Worm (Caenorhabditis elegans): Measurements from ENCODE around the gene H23L24.4.

H23L24.4 gene

ce11 chrIV:8740952-8741438, 35.6 kb upstream of the H23L24.4 start, which contains the start of gene F21D5.6:
TSS of gene F21D5.6 (minus strand) at chrIV:8741388.
- peak; percentile 0 for TF ChIP-seq ama-1 (optimal IDR thresholded peaks at IDR 0.05)
- TF ChIP-seq fos-1 (tag; optimal IDR thresholded peaks at IDR 0.05): no peak
- TF ChIP-seq nhr-43 (tag; optimal IDR thresholded peaks at IDR 0.05; ENCODE audit: poor library complexity, severe bottlenecking): peak; percentile 25
- no peak for TF ChIP-seq nhr-77 (tag; optimal IDR thresholded peaks at IDR 0.05)

DNA sequence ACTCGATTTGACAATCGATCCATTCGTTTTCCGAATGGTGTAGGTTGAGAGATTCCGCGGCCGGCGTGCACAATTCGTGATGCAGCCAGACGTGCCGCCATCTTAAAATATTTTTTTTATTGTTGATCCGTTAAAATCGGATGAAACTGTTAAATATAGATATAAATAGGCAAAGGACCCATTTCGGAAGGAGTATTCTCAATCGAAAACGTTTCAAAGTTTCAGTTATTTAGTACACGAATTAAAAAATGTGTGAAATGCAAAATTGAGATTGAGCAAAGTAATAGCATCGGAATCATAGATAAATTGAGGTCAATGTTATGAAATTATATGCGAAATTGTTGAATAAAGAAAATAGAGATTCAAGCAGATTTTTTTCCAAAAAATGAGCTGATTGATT, 34.5 kb upstream of the H23L24.4 start, which contains the start of gene mrps-33:
TSS of gene mrps-33 (minus strand) at position 101 of the 400 bp plus-strand sequence.
- no peak for TF ChIP-seq elt-2 (tag; optimal IDR thresholded peaks at IDR 0.05)
- TF ChIP-seq fkh-10 (GFP tag; optimal IDR thresholded peaks at IDR 0.05): no peak
- no peak for TF ChIP-seq unc-39 (tag; optimal IDR thresholded peaks at IDR 0.05)
- TF ChIP-seq ceh-16 (tag; optimal IDR thresholded peaks at IDR 0.05): no peak
- TF ChIP-seq ZK546.5 (tag; optimal IDR thresholded peaks at IDR 0.05): no peak
- no peak for TF ChIP-seq aly-2 (tag; optimal IDR thresholded peaks at IDR 0.05)
- no peak for TF ChIP-seq snpc-4 (tag; optimal IDR thresholded peaks at IDR 0.05)
- TF ChIP-seq fos-1 (tag; optimal IDR thresholded peaks at IDR 0.05): no peak
- TF ChIP-seq nfya-1 (tag; optimal IDR thresholded peaks at IDR 0.05; ENCODE audit: insufficient read depth): no peak
- no peak for TF ChIP-seq nhr-25 (tag; optimal IDR thresholded peaks at IDR 0.05)
- TF ChIP-seq egl-5 (tag; optimal IDR thresholded peaks at IDR 0.05): no peak
- no peak for TF ChIP-seq ceh-9 (tag; optimal IDR thresholded peaks at IDR 0.05)
- TF ChIP-seq mml-1 (tag; optimal IDR thresholded peaks at IDR 0.05): no peak
- TF ChIP-seq ztf-11 (tag; optimal IDR thresholded peaks at IDR 0.05): no peak
- no peak for TF ChIP-seq tbx-2 (tag; optimal IDR thresholded peaks at IDR 0.05)
- no peak for TF ChIP-seq ama-1 (optimal IDR thresholded peaks at IDR 0.05)
- no peak for TF ChIP-seq skn-1 (tag; optimal IDR thresholded peaks at IDR 0.05)
- TF ChIP-seq elt-3 (tag; optimal IDR thresholded peaks at IDR 0.05): no peak

- TF ChIP-seq elt-2 (tag; optimal IDR thresholded peaks at IDR 0.05): no peak
- TF ChIP-seq elt-3 (tag; optimal IDR thresholded peaks at IDR 0.05): no peak
- TF ChIP-seq R02D3.7 (tag; optimal IDR thresholded peaks at IDR 0.05): no peak
- TF ChIP-seq ztf-4 (tag; optimal IDR thresholded peaks at IDR 0.05): no peak
- TF ChIP-seq nhr-28 (tag; optimal IDR thresholded peaks at IDR 0.05): no peak
- TF ChIP-seq nhr-67 (tag; optimal IDR thresholded peaks at IDR 0.05): no peak
- no peak for TF ChIP-seq nhr-43 (tag; optimal IDR thresholded peaks at IDR 0.05; ENCODE audit: poor library complexity, severe bottlenecking)
- no peak for TF ChIP-seq mdl-1 (tag; optimal IDR thresholded peaks at IDR 0.05)
- TF ChIP-seq eor-1 (tag; optimal IDR thresholded peaks at IDR 0.05): no peak
- TF ChIP-seq sea-2 (GFP tag; optimal IDR thresholded peaks at IDR 0.05): no peak
- no peak for TF ChIP-seq nhr-11 (tag; optimal IDR thresholded peaks at IDR 0.05)
- TF ChIP-seq aly-2 (tag; optimal IDR thresholded peaks at IDR 0.05): no peak
- no peak for TF ChIP-seq unc-39 (tag; optimal IDR thresholded peaks at IDR 0.05)
- no peak for TF ChIP-seq nhr-23 (tag; optimal IDR thresholded peaks at IDR 0.05)
Measured at ce11 chrIV:8739294-8739693, 33.9 kb upstream of the H23L24.4 start, which contains the start of gene F21D5.5. TSS of gene F21D5.5 (minus strand) at chrIV:8739394.

DNA sequence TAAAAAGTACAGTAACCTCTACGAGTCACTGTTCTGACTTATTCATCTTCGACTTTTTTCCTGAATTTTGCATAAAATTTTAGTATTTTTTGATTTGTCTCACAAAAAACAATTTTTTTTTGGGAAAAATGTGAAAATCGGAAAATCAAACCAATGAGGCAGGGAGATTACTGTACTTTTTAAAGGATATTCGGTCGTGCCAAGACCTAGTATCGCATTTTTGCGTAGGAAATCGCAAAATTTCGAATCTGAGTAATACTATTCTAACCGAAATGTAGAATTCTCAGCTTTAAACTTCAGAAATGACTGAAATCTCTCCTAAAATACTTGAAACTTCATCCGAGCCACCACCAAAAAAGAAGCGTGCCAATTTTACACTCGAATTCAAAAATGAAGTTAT, 32.4 kb upstream of the H23L24.4 start, which contains the start of gene F21D5.4:
TSS of gene F21D5.4 (plus strand) at position 301 of the 400 bp plus-strand sequence.
- TF ChIP-seq jun-1 (tag; optimal IDR thresholded peaks at IDR 0.05) (no peak), tbx-2 (tag; optimal IDR thresholded peaks at IDR 0.05) (no peak), nhr-237 (tag; optimal IDR thresholded peaks at IDR 0.05) (no peak), nhr-12 (tag; optimal IDR thresholded peaks at IDR 0.05) (no peak), R02D3.7 (tag; optimal IDR thresholded peaks at IDR 0.05) (no peak), ztf-4 (tag; optimal IDR thresholded peaks at IDR 0.05) (no peak), ZK546.5 (tag; optimal IDR thresholded peaks at IDR 0.05) (no peak), elt-3 (tag; optimal IDR thresholded peaks at IDR 0.05) (no peak), lsy-12 (tag; optimal IDR thresholded peaks at IDR 0.05) (no peak), eor-1 (tag; optimal IDR thresholded peaks at IDR 0.05) (no peak), nhr-43 (tag; optimal IDR thresholded peaks at IDR 0.05; ENCODE audit: poor library complexity, severe bottlenecking) (no peak), mml-1 (tag; optimal IDR thresholded peaks at IDR 0.05) (no peak), ceh-9 (tag; optimal IDR thresholded peaks at IDR 0.05) (no peak)

DNA sequence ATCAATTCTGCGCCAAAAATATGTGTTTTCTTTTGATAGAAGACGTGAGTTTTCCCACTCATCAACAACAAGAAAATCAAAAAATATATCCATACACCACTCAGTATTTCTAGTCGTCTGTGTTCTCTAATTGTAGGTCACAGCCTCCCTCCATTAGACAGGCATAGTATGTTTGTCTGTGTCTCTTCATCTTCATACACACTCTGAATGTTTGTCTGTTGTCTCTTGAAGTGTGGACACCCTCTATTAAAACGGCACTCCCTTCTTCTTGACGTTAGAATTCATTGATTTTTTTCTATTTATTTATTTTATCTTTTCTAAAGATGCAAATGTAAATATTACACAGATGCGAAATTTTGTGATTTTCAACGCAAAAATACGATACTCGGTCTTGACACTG, 31.9 kb upstream of the H23L24.4 start:
- peak; percentile 52 for TF ChIP-seq nhr-23 (tag; optimal IDR thresholded peaks at IDR 0.05)
- peak; percentile 35 for TF ChIP-seq nfya-1 (tag; optimal IDR thresholded peaks at IDR 0.05; ENCODE audit: insufficient read depth)
- peak; percentile 51 for TF ChIP-seq pha-4 (tag; optimal IDR thresholded peaks at IDR 0.05)
- no peak for TF ChIP-seq mml-1 (tag; optimal IDR thresholded peaks at IDR 0.05)

Measured in whole organism, L3 larva.